Worm (Caenorhabditis elegans): Measurements from ENCODE around the gene H04D03.6.

H04D03.6 gene

DNA sequence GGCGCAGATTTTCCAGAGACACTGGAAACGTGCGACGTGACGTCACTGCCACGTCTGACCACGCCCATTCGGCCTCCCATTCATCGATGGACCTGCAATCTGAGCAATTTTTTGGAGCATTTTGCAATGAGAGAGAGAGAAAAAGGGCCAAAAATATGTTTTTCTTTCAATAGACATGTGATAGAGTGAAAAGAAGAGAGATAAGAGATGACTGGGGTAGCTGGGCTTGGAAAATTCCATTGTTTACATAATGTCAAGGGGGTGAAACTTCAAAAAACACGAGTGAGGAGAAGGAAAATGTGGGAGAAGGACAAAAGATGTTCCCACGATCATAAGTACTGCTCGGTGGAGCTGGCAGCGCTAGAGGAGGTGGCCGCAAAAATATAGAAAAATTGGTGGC is 42.7 kb downstream of the H04D03.6 start, which contains the start of gene M03C11.1:
Gene M03C11.1, minus strand, starts transcription at position 101 of the 400 bp plus-strand sequence.
- no peak for TF ChIP-seq let-607 (tag; optimal IDR thresholded peaks at IDR 0.05)

DNA sequence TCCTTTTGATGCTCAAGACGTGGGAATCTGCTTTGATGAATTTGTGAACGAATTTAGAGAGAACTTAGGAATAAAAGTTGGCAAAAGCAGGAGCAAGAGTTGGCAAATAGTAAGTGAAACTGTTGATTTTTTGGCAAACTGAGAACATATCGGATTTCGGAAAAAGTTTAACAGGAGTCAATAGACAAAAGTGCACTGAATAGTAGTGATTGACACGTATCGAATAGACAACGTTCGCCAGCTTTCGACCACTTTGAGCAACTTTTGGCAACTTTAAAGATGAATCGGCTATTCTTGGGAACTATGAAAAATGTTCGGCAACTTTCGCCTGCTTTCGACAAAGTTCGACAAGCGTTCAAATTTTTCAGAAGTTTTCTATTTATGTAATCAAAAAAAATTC is 47.1 kb downstream of the H04D03.6 start, which contains the start of gene M03C11.9:
Gene M03C11.9, minus strand, starts transcription at position 101 of the 400 bp plus-strand sequence.
- TF ChIP-seq lsy-27 (tag; optimal IDR thresholded peaks at IDR 0.05; ENCODE audit: borderline replicate concordance, insufficient read depth) (no peak), athp-1 (tag; optimal IDR thresholded peaks at IDR 0.05) (no peak), lin-54 (GFP tag; optimal IDR thresholded peaks at IDR 0.05) (no peak), ztf-25 (GFP tag; IDR thresholded peaks at IDR 0.05) (no peak), chd-7 (tag; optimal IDR thresholded peaks at IDR 0.05) (no peak), ztf-22 (GFP tag; optimal IDR thresholded peaks at IDR 0.05) (no peak), hlh-12 (tag; optimal IDR thresholded peaks at IDR 0.05) (no peak)

DNA sequence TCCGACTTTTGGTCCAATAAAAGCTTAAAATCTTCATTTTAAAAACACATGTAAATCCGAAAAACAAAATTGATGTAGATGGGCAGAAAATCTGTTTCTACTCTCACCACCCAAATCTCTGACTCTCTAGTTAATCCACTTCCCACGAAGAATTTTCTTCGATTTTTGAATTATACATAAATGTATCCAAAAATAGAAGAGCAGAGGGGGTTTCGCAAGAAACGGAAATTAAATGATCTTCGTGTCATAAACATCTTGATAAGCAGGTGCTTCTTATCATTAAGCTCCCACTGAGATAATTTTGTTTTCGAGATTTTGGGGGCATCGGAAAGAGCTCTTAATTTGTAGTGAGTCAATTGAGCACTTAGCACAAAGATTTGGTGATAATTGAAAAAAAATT is 49.1 kb downstream of the H04D03.6 start:
- no peak for TF ChIP-seq dox-1 (GFP tag; IDR thresholded peaks at IDR 0.05)
- no peak for TF ChIP-seq cebp-1 (GFP tag; IDR thresholded peaks at IDR 0.05)
- no peak for TF ChIP-seq cebp-1 (tag; optimal IDR thresholded peaks at IDR 0.05)
- TF ChIP-seq let-607 (tag; optimal IDR thresholded peaks at IDR 0.05), result no peak
- TF ChIP-seq egrh-3 (GFP tag; IDR thresholded peaks at IDR 0.05), result no peak
- TF ChIP-seq F55B11.4 (tag; optimal IDR thresholded peaks at IDR 0.05; ENCODE audit: borderline replicate concordance, insufficient read depth), result no peak
- no peak for TF ChIP-seq nfya-1 (tag; optimal IDR thresholded peaks at IDR 0.05; ENCODE audit: borderline replicate concordance, insufficient read depth)

Data from whole organism, young adult.